Fruit fly (Drosophila melanogaster) whole organism, pupa: ENCODE measurements around the gene Rac2.

Experiments used
- CG17806 ChIP-seq: fragments of 200-800 bp; sonication (Bioruptor generic); optimal IDR thresholded peaks from 2 replicates; lab custom pipeline; 2018; ENCODE audit warnings: missing biosample characterization, mild to moderate bottlenecking, missing genetic modification characterization, moderate library complexity
- Snoo ChIP-seq: fragments of 200-800 bp; sonication (Bioruptor generic); optimal IDR thresholded peaks from 3 replicates; lab custom pipeline; 2017; ENCODE audit warnings: missing biosample characterization, mild to moderate bottlenecking, missing genetic modification characterization, inconsistent platforms

- no peak for TF ChIP-seq CG17806 (tag; lab: Kevin White, UChicago)
- no peak for TF ChIP-seq Snoo (tag; lab: Kevin White, UChicago)
Measured at dm6 chr3L:7390004-7390403, 45.0 kb downstream of the Rac2 start.
